Fruit fly (Drosophila melanogaster): Measurements from ENCODE around the gene CG15728.

CG15728 gene

DNA sequence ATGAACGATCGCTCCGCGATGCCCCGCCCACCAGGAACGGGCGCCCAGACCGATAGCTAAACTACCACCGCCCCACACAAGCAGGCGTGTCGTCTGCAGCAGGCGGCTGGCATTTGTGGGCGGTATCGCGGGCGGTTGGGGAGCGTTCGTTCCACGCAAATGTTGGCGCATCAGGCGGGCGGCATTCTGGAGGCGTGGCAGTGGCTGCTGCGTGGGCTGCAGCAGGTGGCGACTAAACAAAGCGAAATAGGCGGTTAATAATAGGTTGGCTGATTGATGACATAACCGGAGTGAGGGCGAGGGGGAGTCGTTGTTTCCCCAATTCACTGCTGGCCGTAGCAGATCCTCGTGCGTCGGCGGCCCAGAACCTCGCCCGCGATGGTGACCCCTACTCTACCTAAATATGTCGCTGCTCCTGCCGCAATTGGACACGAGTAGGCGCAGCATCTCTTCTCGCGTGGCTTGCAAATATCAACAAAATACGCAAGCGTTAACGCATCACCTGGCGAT is 28.9 kb upstream of the CG15728 start:
- TF ChIP-seq pad (GFP tag; optimal IDR thresholded peaks at IDR 0.05) (no peak), Mnt (GFP tag; optimal IDR thresholded peaks at IDR 0.05) (peak; percentile 62)

DNA sequence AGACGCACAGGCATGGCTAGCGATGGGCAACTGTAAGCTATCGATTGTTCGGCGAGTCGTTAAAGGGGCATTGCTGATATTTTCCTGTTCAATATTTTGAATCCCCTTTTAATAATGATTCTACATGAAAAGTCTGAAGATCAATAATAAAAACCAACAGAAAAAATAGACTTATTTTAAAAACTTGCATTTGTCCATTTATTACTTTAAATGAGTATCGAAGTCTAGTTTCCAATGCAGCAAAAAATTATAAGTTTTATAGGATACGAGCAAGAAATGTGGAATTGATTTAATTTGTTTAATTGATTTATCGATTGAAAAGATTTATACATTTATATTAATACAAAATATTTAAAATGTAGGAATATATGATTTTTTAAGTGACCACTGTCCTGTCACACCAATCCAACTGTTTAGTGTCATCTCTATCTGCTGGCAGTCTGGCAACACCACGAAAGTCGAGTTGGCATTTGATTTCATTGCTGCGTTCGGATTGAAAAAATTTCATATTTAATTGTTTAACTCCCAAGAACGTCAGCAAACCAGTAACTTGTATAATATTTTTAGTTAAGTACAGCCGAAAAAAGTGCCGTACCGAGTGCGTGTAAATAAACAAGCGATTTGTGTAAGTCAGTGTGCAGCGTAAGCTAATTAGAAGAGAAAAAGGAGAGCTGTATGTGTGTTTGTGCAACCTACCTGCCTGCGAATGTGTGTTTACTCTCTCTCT is 28.3 kb upstream of the CG15728 start, which contains the start of the genes CG1824 and Sec16:
TSS of gene CG1824 (minus strand) at position 15 of the 727 bp plus-strand sequence.
TSS of gene Sec16 (plus strand) at position 438 of the 727 bp plus-strand sequence.
- TF ChIP-seq Clk (GFP tag; optimal IDR thresholded peaks at IDR 0.05) (no peak), CG12768 (GFP tag; optimal IDR thresholded peaks at IDR 0.05) (no peak), cic (GFP tag; optimal IDR thresholded peaks at IDR 0.05) (no peak), pad (GFP tag; optimal IDR thresholded peaks at IDR 0.05) (peak; percentile 67), ovo (GFP tag; optimal IDR thresholded peaks at IDR 0.05) (peak; percentile 60), cnc (optimal IDR thresholded peaks at IDR 0.05) (no peak), Hr96 (GFP tag; optimal IDR thresholded peaks at IDR 0.05) (no peak), toe (GFP tag; optimal IDR thresholded peaks at IDR 0.05) (peak; percentile 66), kay (GFP tag; ENCODE audit: borderline replicate concordance) (no peak), CG7101 (tag; optimal IDR thresholded peaks at IDR 0.05) (peak; percentile 61), CG1620 (GFP tag; optimal IDR thresholded peaks at IDR 0.05) (peak; percentile 45), Mnt (GFP tag; optimal IDR thresholded peaks at IDR 0.05) (no peak), CG7045 (GFP tag; optimal IDR thresholded peaks at IDR 0.05) (peak; percentile 15), CG33017 (tag; optimal IDR thresholded peaks at IDR 0.05) (no peak), CG11617 (GFP tag; optimal IDR thresholded peaks at IDR 0.05) (peak; percentile 69), Crg-1 (GFP tag; optimal IDR thresholded peaks at IDR 0.05) (peak; percentile 12), tj (GFP tag; optimal IDR thresholded peaks at IDR 0.05) (peak; percentile 68), CG5204 (GFP tag; optimal IDR thresholded peaks at IDR 0.05) (no peak), bab1 (GFP tag; optimal IDR thresholded peaks at IDR 0.05) (no peak), CG14711 (tag; optimal IDR thresholded peaks at IDR 0.05) (peak; percentile 31)

DNA sequence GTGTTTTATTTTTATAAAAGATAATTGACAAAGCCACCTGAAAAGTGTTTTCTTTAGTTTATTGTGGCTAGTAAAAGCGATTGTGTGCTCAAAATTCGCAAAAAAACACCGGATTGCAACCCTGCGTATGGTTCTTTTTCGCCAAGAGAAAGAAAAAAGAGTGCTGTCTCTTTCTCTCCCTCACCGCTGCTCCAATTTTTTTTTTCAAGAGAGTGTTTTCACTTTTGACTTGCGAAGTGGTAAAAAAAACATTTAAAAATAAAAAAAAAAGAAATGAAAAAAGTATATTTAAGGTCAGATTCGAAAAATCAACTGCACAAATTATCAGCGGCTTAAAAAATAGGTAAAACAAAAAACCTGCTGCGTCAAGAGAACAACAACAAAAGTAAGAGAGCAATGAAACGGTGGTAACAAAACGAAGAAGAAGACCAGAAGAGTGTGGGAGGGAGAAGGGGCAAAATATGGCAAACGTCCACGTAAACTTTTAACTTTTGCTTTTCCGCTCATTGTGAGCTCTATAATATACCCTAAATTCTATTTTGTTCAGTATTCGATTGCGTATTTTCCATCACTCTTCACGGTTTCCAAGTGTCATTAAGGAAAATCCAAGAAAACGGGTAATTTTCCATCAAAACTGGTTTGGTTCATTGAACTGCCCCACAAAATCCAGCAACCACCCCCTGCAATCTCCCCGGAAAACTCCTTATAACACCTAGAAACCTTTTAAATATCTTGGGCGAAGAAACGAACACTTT is 27.6 kb upstream of the CG15728 start:
- no peak for TF ChIP-seq CG11617 (GFP tag; optimal IDR thresholded peaks at IDR 0.05)
- TF ChIP-seq bab1 (GFP tag; optimal IDR thresholded peaks at IDR 0.05): no peak
- TF ChIP-seq cnc (optimal IDR thresholded peaks at IDR 0.05): no peak
- no peak for TF ChIP-seq toe (GFP tag; optimal IDR thresholded peaks at IDR 0.05)
- TF ChIP-seq CG7101 (tag; optimal IDR thresholded peaks at IDR 0.05): no peak
- peak; percentile 41 for TF ChIP-seq CG1620 (GFP tag; optimal IDR thresholded peaks at IDR 0.05)
- TF ChIP-seq Mnt (GFP tag; optimal IDR thresholded peaks at IDR 0.05): peak; percentile 26
- peak; percentile 14 for TF ChIP-seq cic (GFP tag; optimal IDR thresholded peaks at IDR 0.05)
- TF ChIP-seq CG14711 (tag; optimal IDR thresholded peaks at IDR 0.05): no peak
- TF ChIP-seq Crg-1 (GFP tag; optimal IDR thresholded peaks at IDR 0.05): no peak
- peak; percentile 46 for TF ChIP-seq tj (GFP tag; optimal IDR thresholded peaks at IDR 0.05)
- TF ChIP-seq pad (GFP tag; optimal IDR thresholded peaks at IDR 0.05): no peak
- peak; percentile 22 for TF ChIP-seq ovo (GFP tag; optimal IDR thresholded peaks at IDR 0.05)
- no peak for TF ChIP-seq Hr96 (GFP tag; optimal IDR thresholded peaks at IDR 0.05)
- TF ChIP-seq CG12768 (GFP tag; optimal IDR thresholded peaks at IDR 0.05): peak; percentile 34
- no peak for TF ChIP-seq kay (GFP tag; ENCODE audit: borderline replicate concordance)

DNA sequence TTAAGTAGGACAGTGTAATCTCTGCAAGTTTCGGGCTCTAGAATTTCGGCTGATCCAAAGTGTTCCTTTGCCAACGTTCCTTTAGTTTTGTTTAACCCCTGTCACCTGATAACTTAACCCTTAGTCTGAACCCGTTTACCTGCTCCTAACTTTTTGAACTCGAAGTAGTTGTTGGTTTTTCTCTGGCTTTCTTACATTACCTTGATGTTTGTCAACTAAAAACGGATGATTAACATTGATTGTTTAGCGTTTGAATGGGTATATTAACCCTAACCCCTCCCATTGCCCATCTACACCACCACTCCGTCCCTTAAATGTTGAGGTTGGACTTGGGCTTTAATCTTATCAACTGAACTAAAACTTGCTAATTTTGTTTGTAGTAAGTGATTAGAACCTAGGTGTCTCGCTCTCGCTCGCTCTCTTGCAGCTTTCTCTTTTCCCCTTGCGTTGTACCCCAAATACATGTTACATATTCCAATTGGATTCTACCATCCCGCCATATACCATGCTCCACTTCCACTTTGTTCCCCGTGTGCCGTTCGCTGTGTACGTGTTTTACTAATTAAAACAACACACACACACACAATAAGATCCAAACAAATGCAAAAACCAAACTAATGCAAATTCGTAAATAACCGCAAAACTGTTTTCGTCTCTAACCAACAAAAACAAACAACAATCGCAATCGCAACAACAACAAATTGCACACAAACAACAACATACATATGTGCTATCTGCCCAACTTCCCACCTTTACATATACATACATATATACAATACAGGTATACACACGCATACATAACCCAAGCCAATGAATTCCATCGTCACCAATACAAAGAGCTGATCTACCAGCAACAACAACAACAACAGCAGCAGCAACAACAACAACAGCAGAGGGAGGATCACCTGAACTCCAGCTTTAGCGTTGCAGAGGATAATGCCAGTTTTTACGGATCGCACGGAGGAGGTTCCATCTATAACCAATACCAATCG is 23.0 kb upstream of the CG15728 start:
- no peak for TF ChIP-seq Clk (GFP tag; optimal IDR thresholded peaks at IDR 0.05)
- TF ChIP-seq CG7101 (tag; optimal IDR thresholded peaks at IDR 0.05): peak; percentile 49
- TF ChIP-seq CG33017 (tag; optimal IDR thresholded peaks at IDR 0.05): peak; percentile 23
- TF ChIP-seq cic (GFP tag; optimal IDR thresholded peaks at IDR 0.05): peak; percentile 56
- peak; percentile 25 for TF ChIP-seq CG12768 (GFP tag; optimal IDR thresholded peaks at IDR 0.05)
- peak; percentile 15 for TF ChIP-seq Mnt (GFP tag; optimal IDR thresholded peaks at IDR 0.05)
- TF ChIP-seq CG11617 (GFP tag; optimal IDR thresholded peaks at IDR 0.05): peak; percentile 18
- TF ChIP-seq tj (GFP tag; optimal IDR thresholded peaks at IDR 0.05): peak; percentile 14
- TF ChIP-seq CG7045 (GFP tag; optimal IDR thresholded peaks at IDR 0.05): no peak
- TF ChIP-seq pad (GFP tag; optimal IDR thresholded peaks at IDR 0.05): peak; percentile 80
- TF ChIP-seq CG14711 (tag; optimal IDR thresholded peaks at IDR 0.05): peak; percentile 3

Measured in whole organism, adult.